Fruit fly (Drosophila melanogaster) whole organism, pupa: ENCODE measurements around the gene Cyp310a1.

Experiments used
- CG13204 ChIP-seq: fragments of 200-800 bp; sonication (Bioruptor generic); optimal IDR thresholded peaks from 2 replicates; lab custom pipeline; 2018; ENCODE audit warnings: missing biosample characterization, mild to moderate bottlenecking, missing genetic modification characterization, moderate library complexity
- CG15710 ChIP-seq: fragments of 200-800 bp; sonication (Bioruptor generic); optimal IDR thresholded peaks from 2 replicates; lab custom pipeline; 2018; ENCODE audit warnings: missing biosample characterization, mild to moderate bottlenecking, missing genetic modification characterization, moderate library complexity
- CG32121 ChIP-seq: fragments of 200-800 bp; sonication (Bioruptor generic); IDR thresholded peaks from 2 replicates; pipeline ENCODE4 v1.3.6; 2022; ENCODE audit warnings: missing biosample characterization, missing genetic modification characterization
- CG34367 ChIP-seq: fragments of 200-800 bp; sonication (Bioruptor generic); optimal IDR thresholded peaks from 2 replicates; lab custom pipeline; 2018; ENCODE audit warnings: missing biosample characterization, mild to moderate bottlenecking, missing genetic modification characterization
- D1 ChIP-seq: fragments of 200-800 bp; sonication (Bioruptor generic); optimal IDR thresholded peaks from 2 replicates; lab custom pipeline; 2018; ENCODE audit warnings: missing biosample characterization, mild to moderate bottlenecking, missing genetic modification characterization, moderate library complexity
- EcR ChIP-seq: fragments of 200-800 bp; sonication (Bioruptor generic); optimal IDR thresholded peaks from 3 replicates; lab custom pipeline; 2019; ENCODE audit warnings: missing biosample characterization, missing genetic modification characterization, mild to moderate bottlenecking, moderate library complexity, missing genetic modification reagents
- Ets98B ChIP-seq: fragments of 200-800 bp; sonication (Bioruptor generic); IDR thresholded peaks from 2 replicates; pipeline ENCODE4 v1.3.6; 2022; ENCODE audit warnings: missing biosample characterization, missing genetic modification characterization
- Pif1B ChIP-seq: fragments of 200-800 bp; sonication (Bioruptor generic); optimal IDR thresholded peaks from 3 replicates; lab custom pipeline; 2016; ENCODE audit warnings: missing biosample characterization, missing genetic modification characterization
- fd96Ca ChIP-seq: fragments of 200-800 bp; sonication (Bioruptor generic); IDR thresholded peaks from 3 replicates; pipeline ENCODE4 v1.3.6; 2022; ENCODE audit warnings: missing biosample characterization, missing genetic modification characterization
- rn ChIP-seq: fragments of 200-800 bp; sonication (Bioruptor generic); IDR thresholded peaks from 2 replicates; pipeline ENCODE4 v1.3.6; 2022; ENCODE audit warnings: missing biosample characterization, missing genetic modification characterization

DNA sequence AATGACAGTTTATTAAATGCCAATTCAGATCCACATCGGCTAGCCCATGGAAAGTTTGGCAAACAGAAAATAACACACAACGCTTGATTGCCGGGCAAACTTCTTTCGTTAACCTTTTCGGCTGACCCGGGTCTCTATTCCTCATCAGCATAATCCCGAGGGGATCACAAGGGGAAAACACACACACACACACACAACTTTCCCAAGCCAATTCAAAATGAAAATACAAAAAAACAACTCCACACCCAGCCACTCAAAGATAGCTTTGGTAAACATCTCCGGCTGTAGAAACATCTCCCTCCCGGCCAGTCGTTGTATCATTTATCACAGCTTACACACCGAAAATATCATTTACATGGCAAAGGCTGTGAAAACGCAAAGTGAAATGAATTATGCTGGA lies 32.7 kb downstream of the Cyp310a1 start:
- no peak for TF ChIP-seq fd96Ca
- no peak for TF ChIP-seq EcR
- TF ChIP-seq CG13204, result no peak
- no peak for TF ChIP-seq rn (GFP tag; lab: Robert Waterston, UW)
- TF ChIP-seq Ets98B (GFP tag; lab: Robert Waterston, UW), result no peak
- TF ChIP-seq CG34367 (tag; lab: Kevin White, UChicago), result no peak
- no peak for TF ChIP-seq Pif1B (GFP tag; lab: Kevin White, UChicago)
- no peak for TF ChIP-seq D1 (tag; lab: Kevin White, UChicago)
- TF ChIP-seq CG32121 (GFP tag; lab: Robert Waterston, UW), result no peak
- no peak for TF ChIP-seq CG15710
